Worm (Caenorhabditis elegans): ENCODE results near the gene gpa-8.

gpa-8 gene

DNA sequence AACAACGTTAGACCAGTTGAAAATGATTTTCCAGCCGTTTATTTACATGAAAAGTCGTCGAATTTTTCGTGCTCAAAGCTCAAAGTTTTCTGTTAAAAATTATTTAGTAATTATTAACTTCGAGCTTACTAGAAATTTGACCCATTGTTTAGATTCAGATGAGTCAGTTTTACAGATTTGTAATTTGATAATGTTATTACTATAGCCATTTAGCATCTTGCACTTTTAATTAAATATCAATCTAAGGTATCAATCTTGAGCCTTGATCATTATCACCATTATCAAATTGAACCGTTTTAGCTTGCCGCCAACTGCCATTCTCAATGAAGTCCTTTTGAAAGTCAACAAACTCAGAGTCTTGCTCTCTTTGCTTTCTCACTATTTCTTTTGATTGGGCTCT is 30.8 kb downstream of the gpa-8 start, which contains the start of gene ZC116.1:
Gene ZC116.1, plus strand, starts transcription at position 301 of the 400 bp plus-strand sequence.
- TF ChIP-seq F10B5.3 (tag; optimal IDR thresholded peaks at IDR 0.05) (no peak), pha-4 (GFP tag; IDR thresholded peaks at IDR 0.05) (no peak), pha-4 (tag; optimal IDR thresholded peaks at IDR 0.05) (no peak), tra-1 (GFP tag; IDR thresholded peaks at IDR 0.05) (no peak), hlh-30 (tag; optimal IDR thresholded peaks at IDR 0.05; ENCODE audit: insufficient read depth) (no peak), gei-8 (GFP tag; optimal IDR thresholded peaks at IDR 0.05) (no peak)

DNA sequence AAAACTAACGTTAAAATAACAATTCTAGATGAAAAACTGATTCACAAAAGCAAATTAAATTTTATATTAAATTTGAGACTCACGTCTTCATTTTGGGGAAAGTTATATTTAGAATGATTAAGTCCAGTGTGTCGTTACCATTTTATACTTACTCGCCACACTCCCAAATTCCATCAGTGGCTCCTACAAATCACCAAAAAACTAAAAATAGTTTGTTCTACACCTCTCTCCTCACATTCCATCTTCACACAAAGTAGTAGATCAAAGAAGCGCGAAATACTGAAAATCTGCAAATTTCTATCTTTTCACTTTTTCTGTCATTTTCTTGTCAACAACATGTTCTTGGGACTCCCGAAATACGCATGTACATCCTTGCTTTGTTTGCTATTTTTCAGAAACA is 31.4 kb downstream of the gpa-8 start, which contains the start of gene ZC116.5:
Gene ZC116.5, minus strand, starts transcription at position 101 of the 400 bp plus-strand sequence.
- TF ChIP-seq snpc-4 (tag; optimal IDR thresholded peaks at IDR 0.05) (no peak), egl-43 (GFP tag; IDR thresholded peaks at IDR 0.05) (no peak), ces-1 (GFP tag; optimal IDR thresholded peaks at IDR 0.05) (no peak), fos-1 (tag; optimal IDR thresholded peaks at IDR 0.05) (no peak), dmd-8 (GFP tag; IDR thresholded peaks at IDR 0.05) (no peak), madf-9 (GFP tag; conservative IDR thresholded peaks at IDR 0.05) (no peak), Y5F2A.4 (GFP tag; optimal IDR thresholded peaks at IDR 0.05) (no peak), egl-27 (tag; optimal IDR thresholded peaks at IDR 0.05) (no peak), nhr-42 (GFP tag; IDR thresholded peaks at IDR 0.05) (no peak), pha-4 (GFP tag; IDR thresholded peaks at IDR 0.05) (no peak), pha-4 (tag; optimal IDR thresholded peaks at IDR 0.05) (no peak), hmg-1.1 (GFP tag; IDR thresholded peaks at IDR 0.05) (no peak)

DNA sequence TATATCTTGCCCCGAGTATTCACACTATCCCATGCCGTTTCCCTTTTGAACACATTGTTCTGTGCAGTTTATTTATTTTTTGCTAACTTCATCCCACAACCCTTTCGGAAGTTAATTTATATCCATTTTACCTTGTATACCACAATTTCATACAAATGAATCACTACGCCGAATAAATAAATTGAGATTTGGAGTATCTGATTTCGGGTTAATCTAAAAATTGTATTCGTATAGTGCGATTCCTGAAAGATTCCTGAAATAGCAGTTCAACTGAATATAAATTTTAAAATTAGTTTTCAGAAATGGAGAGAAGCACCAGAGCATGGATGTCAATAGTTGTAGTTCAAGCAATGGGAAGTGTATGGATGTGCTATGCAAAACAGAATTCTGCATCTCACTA is 33.2 kb downstream of the gpa-8 start, which contains the start of gene erg-28:
Gene erg-28, plus strand, starts transcription at position 301 of the 400 bp plus-strand sequence.
- TF ChIP-seq unc-39 (tag; optimal IDR thresholded peaks at IDR 0.05) = no peak
- no peak for TF ChIP-seq ceh-20 (GFP tag; IDR thresholded peaks at IDR 0.05)
- TF ChIP-seq mep-1 (tag; optimal IDR thresholded peaks at IDR 0.05) = no peak

DNA sequence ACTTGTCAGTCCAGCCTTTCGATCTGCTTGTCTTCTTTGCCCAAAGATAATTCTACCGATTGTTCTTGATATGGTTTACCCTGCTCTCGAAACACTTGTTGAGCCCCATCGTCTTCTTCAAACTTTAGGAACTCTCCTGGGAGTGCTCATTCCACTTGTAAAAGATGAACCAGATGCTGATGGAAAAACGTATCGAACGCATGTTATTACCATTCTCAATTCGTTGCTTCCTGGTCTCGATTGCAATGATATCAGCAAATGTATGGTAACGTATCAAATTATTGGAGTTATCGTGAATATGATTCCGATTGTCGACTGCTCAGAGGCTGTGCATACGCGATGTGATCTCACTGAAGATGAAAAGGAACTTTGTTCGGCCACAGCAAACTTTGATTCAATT is 38.4 kb downstream of the gpa-8 start:
- TF ChIP-seq unc-62 (GFP tag; optimal IDR thresholded peaks at IDR 0.05 in 1 of 2) (peak in 1 of 2 experiments; percentile 84), unc-62 (tag; optimal IDR thresholded peaks at IDR 0.05) (no peak), pqm-1 (tag; optimal IDR thresholded peaks at IDR 0.05) (no peak), aha-1 (tag) (peak; percentile 53)

DNA sequence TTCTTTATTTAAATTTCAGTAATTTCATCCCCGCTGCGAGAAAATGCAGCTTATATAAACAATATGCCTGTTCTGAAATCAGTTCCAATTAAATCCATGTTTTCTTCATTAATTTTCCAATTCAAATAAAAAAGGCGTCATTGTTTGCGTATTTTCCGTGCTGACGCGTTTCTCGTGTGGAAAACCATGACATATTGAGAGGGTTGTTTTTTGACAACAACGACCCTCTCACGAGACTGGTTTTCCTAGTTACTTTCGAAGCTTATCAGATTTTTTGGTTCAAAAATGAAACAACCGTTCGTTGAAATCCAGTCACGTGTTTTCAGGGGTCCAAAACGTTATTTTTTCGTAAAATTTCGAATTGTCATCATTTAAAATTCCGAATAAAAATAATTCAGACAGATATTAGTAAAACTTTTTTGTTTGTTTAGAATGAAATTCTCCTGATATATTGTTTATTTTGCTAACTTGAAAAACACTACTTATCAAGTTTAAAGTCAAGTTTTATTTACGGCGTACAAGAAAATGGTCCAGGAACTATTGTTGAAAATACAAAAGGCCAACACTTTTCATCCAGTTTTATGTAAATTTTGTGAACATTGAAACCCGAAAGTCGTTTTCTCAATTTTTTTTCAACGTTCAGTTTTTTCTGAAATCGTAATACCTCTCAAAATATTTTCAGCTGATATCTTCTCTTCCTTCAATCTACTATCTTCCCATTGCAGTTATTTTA is 40.6 kb downstream of the gpa-8 start, which contains the start of gene C14C10.5:
Gene C14C10.5, plus strand, starts transcription at position 683 of the 733 bp plus-strand sequence.
- TF ChIP-seq ces-1 (GFP tag; optimal IDR thresholded peaks at IDR 0.05) (no peak), hlh-11 (tag; optimal IDR thresholded peaks at IDR 0.05) (peak; percentile 38), T20F7.1 (GFP tag; optimal IDR thresholded peaks at IDR 0.05) (peak; percentile 41), mdl-1 (tag; optimal IDR thresholded peaks at IDR 0.05) (peak in 1 of 2 experiments; percentile 33), hif-1 (tag; optimal IDR thresholded peaks at IDR 0.05) (no peak), dve-1 (tag; optimal IDR thresholded peaks at IDR 0.05; ENCODE audit: insufficient read depth) (peak; percentile 48), daf-16 (GFP tag; optimal IDR thresholded peaks at IDR 0.05) (no peak), daf-16 (tag; optimal IDR thresholded peaks at IDR 0.05) (peak; percentile 79), mes-2 (tag; optimal IDR thresholded peaks at IDR 0.05; ENCODE audit: poor library complexity, severe bottlenecking) (peak; percentile 27), fkh-10 (GFP tag; optimal IDR thresholded peaks at IDR 0.05) (no peak), mxl-3 (GFP tag; optimal IDR thresholded peaks at IDR 0.05) (peak; percentile 15), daf-19 (GFP tag; conservative IDR thresholded peaks at IDR 0.05) (0 out of 2 replicates have a peak, but pooled peaks have one; percentile 24)
